Fruit fly (Drosophila melanogaster) whole organism, adult: ENCODE results near the gene Cow.

Experiments used
- CG11617 ChIP-seq: fragments of 200-800 bp; sonication (Bioruptor generic); optimal IDR thresholded peaks from 2 replicates; lab custom pipeline; 2017; ENCODE audit warnings: mild to moderate bottlenecking, missing biosample characterization, missing genetic modification reagents, missing genetic modification characterization
- CG1620 ChIP-seq: fragments of 200-800 bp; sonication (Bioruptor generic); optimal IDR thresholded peaks from 2 replicates; lab custom pipeline; 2016; ENCODE audit warnings: missing biosample characterization, missing genetic modification characterization
- CG7045 ChIP-seq: fragments of 200-800 bp; sonication (Bioruptor generic); optimal IDR thresholded peaks from 2 replicates; lab custom pipeline; 2017; ENCODE audit warnings: missing biosample characterization, mild to moderate bottlenecking, missing genetic modification characterization
- bab1 ChIP-seq: fragments of 200-800 bp; sonication (Bioruptor generic); optimal IDR thresholded peaks from 3 replicates; lab custom pipeline; 2019; ENCODE audit warnings: missing biosample characterization, mild to moderate bottlenecking, missing genetic modification characterization, moderate library complexity
- cic ChIP-seq: fragments of 200-800 bp; sonication (Bioruptor generic); optimal IDR thresholded peaks from 2 replicates; lab custom pipeline; 2017; ENCODE audit warnings: missing biosample characterization, mild to moderate bottlenecking, missing genetic modification characterization, moderate library complexity
- kay ChIP-seq: fragments of 200-800 bp; sonication (Bioruptor generic); peaks from one replicate; lab custom pipeline; 2016; ENCODE audit warnings: missing biosample characterization, missing genetic modification characterization, borderline replicate concordance
- toe ChIP-seq: fragments of 200-800 bp; sonication (Bioruptor generic); optimal IDR thresholded peaks from 2 replicates; lab custom pipeline; 2016; ENCODE audit warnings: missing biosample characterization, missing genetic modification characterization

- TF ChIP-seq cic (GFP tag; lab: Kevin White, UChicago) (no peak), CG11617 (GFP tag; lab: Kevin White, UChicago) (peak; percentile 28), CG1620 (GFP tag; lab: Kevin White, UChicago) (no peak), bab1 (GFP tag; lab: Kevin White, UChicago) (peak; percentile 29), toe (GFP tag; lab: Kevin White, UChicago) (no peak), kay (GFP tag; lab: Kevin White, UChicago) (no peak), CG7045 (GFP tag; lab: Kevin White, UChicago) (no peak)
These were observed 13.9 kb upstream of the Cow start, which contains the start of gene CG31365 for dm6 chr3R:23126241-23127022.
